Fruit fly (Drosophila melanogaster): ENCODE measurements around the gene Idgf2.

dm6 chr2L:16463657-16464056 is 16.5 kb downstream of the Idgf2 start:
- TF ChIP-seq CG32121 (GFP tag; IDR thresholded peaks at IDR 0.05) (no peak), Ets98B (GFP tag; IDR thresholded peaks at IDR 0.05) (no peak), Snoo (tag; optimal IDR thresholded peaks at IDR 0.05) (no peak), Pif1A (GFP tag; optimal IDR thresholded peaks at IDR 0.05) (no peak), gl (tag; optimal IDR thresholded peaks at IDR 0.05) (no peak), D1 (tag; optimal IDR thresholded peaks at IDR 0.05) (no peak), CG10348 (GFP tag; IDR thresholded peaks at IDR 0.05) (no peak), CG4496 (GFP tag; IDR thresholded peaks at IDR 0.05) (no peak), Pif1B (GFP tag; optimal IDR thresholded peaks at IDR 0.05) (no peak), rn (GFP tag; IDR thresholded peaks at IDR 0.05) (no peak), fd96Ca (GFP tag; IDR thresholded peaks at IDR 0.05) (no peak), CG15710 (tag; optimal IDR thresholded peaks at IDR 0.05) (no peak)
